Fruit fly (Drosophila melanogaster): Measurements from ENCODE around the gene CG12078.

CG12078 gene

DNA sequence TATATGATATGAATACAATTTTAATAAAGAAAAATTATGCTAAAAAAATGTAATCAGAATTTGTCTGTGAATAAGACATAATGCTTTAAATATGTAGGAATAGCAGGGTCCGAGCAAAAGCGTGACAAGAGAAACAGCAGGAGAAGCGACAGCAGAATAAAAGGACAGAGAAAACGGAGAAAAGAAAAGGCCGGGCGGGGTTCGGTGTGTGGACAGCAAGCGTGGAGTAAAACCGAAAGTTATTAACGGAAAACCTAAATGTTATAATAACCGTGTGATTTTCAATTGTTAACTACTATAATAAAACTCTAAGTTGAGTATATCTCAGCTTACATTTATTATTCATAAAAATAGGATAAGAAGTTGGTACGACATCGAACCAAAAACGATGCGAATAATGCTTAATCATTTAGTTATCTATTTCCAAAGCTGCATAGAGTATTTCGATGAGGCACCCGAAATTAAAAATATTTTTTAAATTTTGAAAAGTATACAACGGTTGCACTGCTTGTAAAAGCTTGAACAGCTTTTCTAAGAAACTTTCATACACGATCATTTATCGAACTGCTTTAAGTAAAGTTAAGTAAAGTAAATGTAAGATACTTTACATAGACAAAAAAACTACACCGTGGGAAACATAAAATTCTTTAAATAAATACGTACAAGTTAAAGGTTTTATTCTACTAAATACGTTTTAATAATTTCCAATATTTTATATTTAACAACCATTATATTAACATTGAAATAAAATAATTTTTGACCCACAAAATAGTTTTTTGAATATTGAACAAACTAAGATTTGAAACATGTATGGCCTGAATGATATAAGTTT, 7.8 kb upstream of the CG12078 start:
- TF ChIP-seq noc (tag; optimal IDR thresholded peaks at IDR 0.05), result no peak

DNA sequence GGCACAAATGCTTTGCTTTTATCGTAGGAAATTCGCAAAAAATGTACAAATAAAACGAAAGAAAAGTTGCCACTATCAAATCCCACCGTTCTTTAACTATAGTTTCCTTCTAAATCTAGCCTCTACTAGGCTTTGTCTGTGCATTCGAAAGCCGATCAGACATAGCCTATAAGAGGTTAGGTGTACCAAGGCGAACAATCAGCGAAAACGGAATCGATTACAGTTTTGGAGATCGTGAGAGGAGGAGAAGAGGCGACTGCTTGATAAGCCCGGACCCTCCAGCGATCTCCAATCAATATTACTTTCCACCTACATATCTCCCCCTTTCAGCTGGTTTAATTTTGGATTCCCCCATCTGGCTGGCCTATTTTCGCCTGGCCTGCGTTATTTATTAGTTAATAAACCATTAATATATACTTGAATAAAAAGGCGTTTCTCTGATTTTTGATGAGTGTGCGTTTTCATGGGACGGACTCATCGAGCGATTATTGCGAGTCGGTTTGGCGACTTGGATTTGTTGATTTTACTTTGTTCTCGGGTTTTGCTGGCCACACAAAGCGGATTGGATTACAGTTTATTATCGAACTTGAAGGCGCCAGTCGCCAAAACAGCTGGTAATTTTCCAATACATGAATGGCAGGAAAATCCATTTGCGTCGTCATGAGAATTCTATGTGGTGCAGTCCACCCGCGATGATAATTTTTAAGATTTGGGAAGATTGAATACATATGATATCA, 7.0 kb upstream of the CG12078 start:
- no peak for TF ChIP-seq noc (tag; optimal IDR thresholded peaks at IDR 0.05)

DNA sequence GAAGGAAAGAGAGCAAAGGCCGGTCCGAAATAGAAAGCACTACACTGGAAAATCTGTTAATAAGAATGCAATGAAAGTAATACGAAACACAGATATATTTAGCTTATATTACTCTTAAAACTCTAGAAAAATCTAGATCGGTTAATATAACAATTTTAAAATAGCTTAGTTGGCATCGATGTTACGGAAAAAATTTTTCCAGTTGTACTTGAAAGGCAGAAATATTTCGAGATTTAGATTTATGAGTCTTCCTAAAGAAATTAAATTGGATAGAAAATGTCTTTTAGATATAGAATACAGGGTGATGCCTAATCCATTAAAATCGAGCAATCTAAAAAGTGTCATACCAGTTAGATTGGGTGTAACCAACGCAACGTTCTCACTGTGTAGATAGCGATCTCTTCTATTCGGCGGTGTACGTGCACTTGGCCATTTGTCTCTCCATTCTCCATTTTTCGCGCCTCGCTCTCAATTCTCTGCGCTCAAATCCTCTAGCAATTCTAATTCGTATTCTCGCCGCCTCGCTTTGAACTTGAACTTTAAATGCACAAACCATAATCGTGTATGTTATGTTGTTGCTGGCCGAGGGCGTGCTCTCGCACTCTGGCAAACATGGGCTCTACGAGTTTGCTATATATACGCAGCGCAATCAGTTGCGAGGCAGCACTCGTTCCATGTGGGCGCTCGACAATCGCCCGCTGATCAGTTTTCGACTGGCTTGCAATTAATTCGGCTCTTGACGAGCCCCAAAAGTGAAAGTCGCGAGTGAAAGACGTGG, 6.1 kb upstream of the CG12078 start:
- TF ChIP-seq noc (tag; optimal IDR thresholded peaks at IDR 0.05), result peak; percentile 98

DNA sequence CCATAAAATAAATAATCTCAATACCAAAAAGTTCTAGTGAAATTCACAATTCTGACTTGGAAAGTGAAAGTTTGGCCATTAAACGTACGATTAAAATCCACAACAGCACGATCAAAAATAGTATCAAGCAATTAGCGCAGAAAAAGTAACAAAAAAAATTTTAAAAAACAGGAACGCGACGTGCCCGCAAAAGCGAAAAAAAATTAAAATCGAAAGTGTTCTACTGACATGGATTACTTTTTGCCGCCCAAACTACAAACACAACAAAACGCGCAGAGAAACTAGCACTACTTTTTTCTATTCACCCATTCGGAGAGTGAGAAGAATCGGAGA, 5.5 kb upstream of the CG12078 start:
- no peak for TF ChIP-seq noc (tag; optimal IDR thresholded peaks at IDR 0.05)

DNA sequence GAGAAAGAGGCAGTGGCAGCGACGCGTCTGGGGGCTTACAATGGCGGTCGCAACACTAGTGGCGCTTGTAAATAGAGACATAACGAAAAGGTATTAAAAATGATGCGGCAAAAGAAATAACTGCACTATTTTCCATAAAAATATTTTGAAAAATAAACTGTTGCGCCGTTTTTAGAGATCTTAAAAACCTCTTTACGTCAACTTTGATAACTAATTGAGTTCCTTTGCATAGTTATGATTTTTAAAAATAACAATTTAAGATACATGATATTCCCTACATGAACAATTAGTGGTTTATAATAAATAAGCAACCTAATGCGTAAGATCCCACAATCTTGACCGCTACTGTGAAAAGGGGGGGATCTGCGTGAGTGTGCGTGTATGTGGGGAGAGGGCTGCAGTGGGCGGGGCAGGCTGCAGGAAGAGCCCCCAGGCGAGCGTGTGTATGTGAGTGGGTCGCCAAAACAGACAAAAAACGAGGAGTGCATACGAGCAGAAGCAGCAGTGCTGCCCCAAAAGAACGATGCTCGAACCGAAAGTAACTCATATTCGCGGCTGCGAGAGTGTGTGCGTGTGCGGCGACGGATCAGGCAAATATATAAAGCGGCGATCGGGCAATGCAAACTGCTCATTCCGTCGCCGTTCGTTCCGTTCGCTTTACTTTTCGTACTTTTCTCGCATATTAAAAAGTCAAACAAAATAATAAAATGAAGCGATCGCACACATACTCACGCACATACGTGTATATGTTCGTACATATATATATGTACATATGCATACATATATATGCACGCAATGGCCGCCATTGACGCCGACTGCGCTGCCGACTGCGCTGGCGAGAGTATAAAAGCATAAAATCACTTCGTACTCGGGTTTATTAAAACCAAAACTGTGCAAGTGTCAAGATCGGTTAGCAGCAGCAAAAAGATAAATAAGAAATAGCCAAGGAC, 4.9 kb upstream of the CG12078 start:
- TF ChIP-seq noc (tag; optimal IDR thresholded peaks at IDR 0.05), result peak; percentile 83

DNA sequence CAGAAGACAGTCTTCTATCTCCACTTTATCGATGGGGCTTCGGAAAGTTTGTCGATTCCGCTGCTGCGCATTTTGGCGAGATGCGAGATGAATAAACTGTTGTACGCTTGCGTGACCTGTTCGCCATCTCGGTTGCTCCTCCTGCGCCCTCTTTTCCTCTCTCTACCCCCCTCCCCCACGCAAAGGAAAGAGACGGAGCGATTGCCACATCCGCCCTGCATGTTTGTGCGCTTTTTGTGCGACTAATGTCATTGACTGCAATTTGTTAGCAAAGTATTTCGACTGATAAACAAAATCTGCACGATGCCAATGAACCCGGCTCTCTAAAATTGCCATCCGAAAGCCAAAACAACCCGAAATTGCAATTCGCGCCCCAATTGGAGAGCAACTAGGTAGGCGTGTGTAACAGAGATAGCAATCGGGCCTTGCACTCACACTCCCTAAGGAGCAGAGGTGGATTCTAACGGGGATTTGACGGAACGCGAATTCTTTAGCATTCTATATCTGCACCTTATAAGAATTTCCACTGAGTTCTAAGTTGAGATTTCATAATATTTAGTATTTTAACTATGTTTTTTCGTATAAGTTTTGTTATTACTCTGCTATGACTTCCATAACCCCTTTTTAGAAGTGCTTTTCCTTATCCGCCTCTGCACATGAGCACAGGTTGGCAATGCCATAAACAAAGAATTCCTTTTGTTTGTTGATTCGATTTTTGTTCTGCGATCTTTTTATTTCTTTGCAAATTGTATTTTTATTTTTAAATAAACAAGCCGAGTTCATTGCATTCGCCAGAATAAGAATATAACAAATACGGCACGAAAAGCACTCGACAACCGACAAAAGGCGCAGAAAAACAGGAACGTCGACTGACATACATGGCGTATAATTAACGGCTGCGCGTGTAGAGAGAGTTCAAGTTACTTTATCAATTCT, 3.3 kb upstream of the CG12078 start, which contains the start of gene CG43389:
CG43389 (plus strand) TSS at position 886 of the 936 bp plus-strand sequence.
- TF ChIP-seq noc (tag; optimal IDR thresholded peaks at IDR 0.05), result no peak

DNA sequence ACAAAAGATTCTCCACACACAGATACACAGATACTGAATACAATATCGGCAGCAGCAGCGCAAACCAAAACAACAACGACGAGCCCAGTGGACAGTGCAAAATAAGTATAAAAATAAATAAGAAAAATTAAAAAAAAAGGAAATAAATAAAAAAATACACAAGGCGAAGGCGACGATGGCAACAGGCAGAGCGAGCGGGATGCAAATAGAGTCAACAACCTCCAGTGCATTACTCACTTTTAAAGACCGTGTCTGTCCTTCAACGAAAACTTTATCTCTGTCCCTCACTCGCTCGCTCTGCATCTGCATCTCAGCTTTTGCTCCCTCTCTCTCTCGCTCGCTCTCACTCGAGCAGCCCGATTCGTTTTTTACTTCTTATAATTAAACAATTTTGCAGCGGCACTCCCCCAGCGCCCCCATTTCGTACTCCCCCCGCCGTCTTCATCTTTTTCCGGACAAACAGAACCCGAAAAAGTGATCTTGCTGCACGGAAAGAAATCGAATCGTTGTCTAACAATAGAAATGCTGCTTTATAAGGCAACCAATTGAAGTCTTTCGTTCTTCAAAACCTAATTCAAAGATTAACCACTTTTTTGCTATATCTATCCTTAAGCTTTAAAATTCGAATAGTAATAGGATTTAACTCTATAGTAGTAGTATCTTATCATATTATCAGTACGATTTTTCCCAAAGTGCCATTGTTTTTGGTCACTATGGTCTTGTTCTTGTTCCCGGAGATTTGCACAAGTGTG, 2.5 kb upstream of the CG12078 start:
- no peak for TF ChIP-seq noc (tag; optimal IDR thresholded peaks at IDR 0.05)

DNA sequence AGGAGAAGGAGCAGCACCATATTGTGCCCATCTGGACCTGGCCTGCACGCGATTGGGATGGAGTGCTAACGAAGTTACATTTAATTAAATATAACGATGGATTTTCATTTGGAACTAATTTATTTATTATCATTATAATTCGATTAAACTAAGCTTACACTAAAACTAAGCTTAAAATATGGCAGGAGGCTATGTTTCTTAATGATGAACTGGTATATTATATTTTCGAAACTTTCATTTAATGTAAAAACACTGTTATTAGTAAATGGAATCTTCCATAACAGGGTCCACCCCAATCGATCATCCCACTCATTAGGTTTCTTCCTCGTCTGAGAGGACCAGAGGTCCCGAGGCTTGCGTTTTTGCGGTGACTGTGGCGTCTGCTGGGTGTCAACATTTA, 1.1 kb upstream of the CG12078 start:
- TF ChIP-seq noc (tag; optimal IDR thresholded peaks at IDR 0.05), result no peak

DNA sequence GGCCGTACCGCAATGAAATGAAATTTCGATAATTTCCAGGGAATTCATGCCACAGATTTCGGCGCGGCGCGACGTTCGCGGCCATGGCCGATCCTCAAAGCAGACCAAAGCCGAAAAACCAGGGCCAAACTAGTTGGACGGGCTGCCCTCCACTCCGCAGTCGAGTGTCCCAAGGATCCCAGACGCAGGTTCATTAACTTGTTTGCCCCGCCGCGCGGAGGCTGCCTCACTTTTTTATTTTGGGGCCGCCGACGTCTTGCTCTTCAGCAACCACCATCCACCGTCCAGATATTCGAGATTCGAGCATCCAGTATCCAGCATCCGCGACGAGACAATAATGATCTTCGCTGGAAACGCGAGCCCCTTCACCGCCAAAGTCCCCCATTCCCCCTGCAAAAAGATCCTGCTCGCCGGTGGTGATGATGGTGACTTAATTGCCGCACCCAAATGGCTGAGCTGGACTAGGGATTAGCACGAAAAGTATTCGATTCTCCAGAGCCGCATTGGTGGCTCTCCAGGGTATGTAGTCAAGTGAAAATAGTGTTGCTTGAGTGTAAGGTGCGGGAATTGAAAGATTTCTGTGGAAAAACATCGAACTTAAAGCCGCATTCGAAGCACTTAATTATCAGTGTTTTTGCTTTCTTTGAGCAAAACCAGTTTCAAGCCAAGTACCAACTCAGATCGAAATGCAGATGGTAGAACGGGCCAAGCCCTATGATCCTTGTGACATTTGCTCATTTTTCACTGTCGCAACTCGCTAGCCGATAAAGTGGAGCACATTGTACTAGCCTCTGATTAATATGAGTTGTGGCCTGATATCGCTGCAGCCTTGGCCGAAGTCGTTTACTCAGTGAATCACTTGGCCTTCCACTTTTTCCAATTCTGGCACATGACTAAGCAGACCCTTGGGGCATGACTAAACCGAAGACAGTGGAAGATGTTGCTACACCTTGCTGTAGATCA, 1.7 kb downstream of the CG12078 start:
- TF ChIP-seq noc (tag; optimal IDR thresholded peaks at IDR 0.05), result no peak

DNA sequence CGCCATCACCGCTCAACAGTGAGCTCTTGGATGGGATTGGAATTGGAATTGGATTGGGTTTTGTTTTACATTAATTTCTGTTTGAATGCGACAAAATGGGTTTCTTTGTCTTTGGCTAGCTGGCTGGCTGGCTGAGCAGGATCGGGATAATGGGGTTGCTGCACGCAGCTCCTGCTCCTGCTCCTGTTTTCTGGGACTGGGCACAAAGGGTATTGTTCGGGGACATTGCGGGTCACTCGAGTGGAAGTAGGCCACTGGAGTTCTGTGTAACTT, 2.8 kb downstream of the CG12078 start:
- no peak for TF ChIP-seq noc (tag; optimal IDR thresholded peaks at IDR 0.05)

DNA sequence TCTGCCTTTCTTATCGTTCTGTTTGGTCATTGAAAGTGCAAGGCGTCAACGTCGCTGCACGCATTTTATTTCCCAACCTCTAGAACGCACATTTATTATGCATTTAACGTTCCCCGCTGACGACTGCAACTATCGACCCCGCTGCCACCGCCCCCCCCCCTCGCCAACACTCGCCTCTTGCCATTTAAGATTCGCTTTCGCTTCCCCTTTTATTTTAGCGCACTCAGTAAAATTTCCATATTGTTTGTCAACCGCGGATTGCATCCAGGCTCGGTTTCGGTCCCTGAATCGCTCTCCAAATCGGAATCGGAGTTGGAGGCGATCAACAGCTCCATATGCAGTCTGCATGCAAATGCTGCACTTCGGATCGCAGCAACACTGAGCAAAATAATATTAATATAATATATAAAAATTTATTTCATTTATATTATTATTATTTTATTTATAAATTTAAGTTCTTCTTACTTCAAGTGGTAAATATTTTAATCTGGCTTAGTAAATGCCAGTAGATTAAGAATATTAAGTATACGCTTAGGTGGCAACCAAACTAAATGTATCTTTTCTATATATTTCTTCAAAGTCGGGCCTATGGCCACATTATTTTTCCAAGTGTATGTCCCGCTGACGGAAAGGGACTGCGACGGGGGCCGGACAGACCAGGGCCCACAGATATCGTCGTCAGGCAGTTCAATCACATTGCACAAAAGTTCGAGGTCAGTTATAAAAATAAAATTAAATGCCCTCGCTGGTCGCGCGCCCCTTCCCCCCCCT, 3.3 kb downstream of the CG12078 start:
- TF ChIP-seq noc (tag; optimal IDR thresholded peaks at IDR 0.05), result no peak

Data from whole organism, larva.